Fruit fly (Drosophila melanogaster) whole organism, prepupa: Measurements from ENCODE around the gene Syt1.

ENCODE experiments used
- Blimp-1 ChIP-seq: fragments of 200-800 bp; sonication (Bioruptor generic); optimal IDR thresholded peaks from 3 replicates; lab custom pipeline; 2017; ENCODE audit warnings: missing biosample characterization, missing genetic modification characterization, mild to moderate bottlenecking, moderate library complexity, missing genetic modification reagents
- CG10631 ChIP-seq: fragments of 200-800 bp; sonication (Bioruptor generic); optimal IDR thresholded peaks from 2 replicates; lab custom pipeline; 2016; ENCODE audit warnings: missing biosample characterization, missing genetic modification characterization
- CG6854 ChIP-seq: fragments of 200-800 bp; sonication (Bioruptor generic); optimal IDR thresholded peaks from 2 replicates; lab custom pipeline; 2017; ENCODE audit warnings: missing biosample characterization, mild to moderate bottlenecking, missing genetic modification characterization
- achi ChIP-seq: fragments of 200-800 bp; sonication (Bioruptor generic); optimal IDR thresholded peaks from 3 replicates; lab custom pipeline; 2016; ENCODE audit warnings: missing biosample characterization, missing genetic modification characterization
- eg ChIP-seq: fragments of 200-800 bp; sonication (Bioruptor generic); IDR thresholded peaks from 3 replicates; pipeline ENCODE4 v1.3.6; 2022; ENCODE audit warnings: missing biosample characterization, missing genetic modification characterization
- esn ChIP-seq: fragments of 200-800 bp; sonication (Bioruptor generic); optimal IDR thresholded peaks from 2 replicates; lab custom pipeline; 2016; ENCODE audit warnings: missing biosample characterization, mild to moderate bottlenecking, missing genetic modification characterization, moderate library complexity
- spab ChIP-seq: fragments of 200-800 bp; sonication (Bioruptor generic); optimal IDR thresholded peaks from 2 replicates; lab custom pipeline; 2017; ENCODE audit warnings: missing biosample characterization, mild to moderate bottlenecking, missing genetic modification characterization, missing genetic modification reagents

dm6 chr2L:2723100-2723499 lies 76.7 kb downstream of the Syt1 start:
- TF ChIP-seq achi (GFP tag; lab: Kevin White, UChicago) (no peak), Blimp-1 (GFP tag; lab: Kevin White, UChicago) (no peak), CG6854 (no peak), eg (GFP tag; lab: Robert Waterston, UW) (no peak), spab (no peak), esn (no peak), CG10631 (no peak)
